Worm (Caenorhabditis elegans): ENCODE results near the gene taf-6.1.

DNA sequence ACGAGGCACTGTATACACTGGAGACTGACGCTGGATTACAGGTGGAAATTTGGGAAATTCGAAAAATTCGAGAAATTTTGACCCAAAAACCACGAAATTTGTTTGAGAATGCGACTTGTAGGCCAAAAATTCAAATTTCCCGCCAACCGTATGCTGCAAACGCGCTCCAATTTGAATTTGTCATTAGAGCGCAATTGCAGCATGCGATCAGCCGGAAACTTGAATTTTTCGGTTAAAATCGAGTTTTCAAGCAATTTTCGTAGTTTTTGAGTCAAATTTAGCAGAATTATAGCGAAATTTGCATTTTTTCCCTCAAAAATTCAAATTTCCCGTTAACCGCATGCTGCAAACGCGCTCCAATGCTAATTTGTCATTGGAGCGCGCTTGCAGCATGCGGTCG is 2.5 kb downstream of the taf-6.1 start:
- TF ChIP-seq dao-5 (tag; optimal IDR thresholded peaks at IDR 0.05) (no peak), him-1 (tag; optimal IDR thresholded peaks at IDR 0.05) (no peak), W03F9.2 (tag; optimal IDR thresholded peaks at IDR 0.05) (no peak)
